Worm (Caenorhabditis elegans) whole organism, L4 larva: ENCODE results near the gene syg-1.

Source experiments
- F37D6.2 ChIP-seq: sonication (generic microtip); optimal IDR thresholded peaks from 2 replicates; lab custom pipeline; 2016; ENCODE audit warnings: mild to moderate bottlenecking, missing genetic modification characterization, missing compliant biosample characterization
- R02D3.7 ChIP-seq: fragments of 150-350 bp; sonication (generic microtip); optimal IDR thresholded peaks from 3 replicates; lab custom pipeline; 2014; ENCODE audit warnings: missing biosample characterization, missing genetic modification characterization
- Y105C5A.15 ChIP-seq: fragments of 200-800 bp; sonication (Bioruptor generic); IDR thresholded peaks from 2 replicates; pipeline ENCODE4 v1.3.6; 2022; ENCODE audit warnings: missing genetic modification characterization, missing compliant biosample characterization
- Y48G9A.11 ChIP-seq: fragments of 200-800 bp; sonication (Bioruptor generic); IDR thresholded peaks from 2 replicates; pipeline ENCODE4 v1.3.6; 2022; ENCODE audit warnings: missing genetic modification reagents, missing genetic modification characterization, missing compliant biosample characterization
- Y5F2A.4 ChIP-seq: fragments of 200-800 bp; sonication (Bioruptor generic); optimal IDR thresholded peaks from 2 replicates; lab custom pipeline; 2018; ENCODE audit warnings: mild to moderate bottlenecking, missing genetic modification characterization, missing compliant biosample characterization
- ZK546.5 ChIP-seq, 2 experiments: sonication (generic microtip); optimal IDR thresholded peaks; 2 replicates each; lab custom pipeline; 2017; ENCODE audit warnings: missing biosample characterization in 2 of 2, missing genetic modification characterization in 2 of 2
- ama-1 ChIP-seq: fragments of 150-350 bp; optimal IDR thresholded peaks from 2 replicates; lab custom pipeline; 2014; ENCODE audit warnings: inconsistent platforms, mixed read lengths
- arid-1 ChIP-seq: fragments of 200-800 bp; sonication (Bioruptor generic); conservative IDR thresholded peaks from 2 replicates; pipeline ENCODE4 v1.3.6; 2022; ENCODE audit warnings: missing genetic modification reagents, missing genetic modification characterization, missing compliant biosample characterization
- attf-4 ChIP-seq: sonication (generic microtip); optimal IDR thresholded peaks from 3 replicates; lab custom pipeline; 2017; ENCODE audit warnings: missing biosample characterization, missing genetic modification characterization
- cey-2 ChIP-seq: sonication (generic microtip); optimal IDR thresholded peaks from 3 replicates; lab custom pipeline; 2017; ENCODE audit warnings: missing genetic modification characterization, mild to moderate bottlenecking, missing compliant biosample characterization, antibody characterized with exemption, borderline replicate concordance; ENCODE audit not compliant: insufficient read depth
- daf-19 ChIP-seq: fragments of 200-800 bp; sonication (Bioruptor generic); conservative IDR thresholded peaks from 2 replicates; pipeline ENCODE4 v1.3.6; 2022; ENCODE audit warnings: missing genetic modification characterization, missing compliant biosample characterization
- dmd-6 ChIP-seq: fragments of 200-800 bp; sonication (Bioruptor generic); IDR thresholded peaks from 2 replicates; pipeline ENCODE4 v1.3.6; 2022; ENCODE audit warnings: missing genetic modification reagents, missing genetic modification characterization, missing compliant biosample characterization
- dmd-9 ChIP-seq: fragments of 200-800 bp; sonication (Bioruptor generic); IDR thresholded peaks from 2 replicates; pipeline ENCODE4 v1.3.6; 2022; ENCODE audit warnings: missing genetic modification reagents, missing genetic modification characterization, missing compliant biosample characterization
- dpl-1 ChIP-seq: fragments of 150-350 bp; optimal IDR thresholded peaks from 2 replicates; lab custom pipeline; 2014; ENCODE audit warnings: missing biosample characterization, missing genetic modification reagents, missing genetic modification characterization
- duxl-1 ChIP-seq: sonication (generic microtip); optimal IDR thresholded peaks from 2 replicates; lab custom pipeline; 2016; ENCODE audit warnings: mild to moderate bottlenecking, missing genetic modification characterization, moderate library complexity, missing compliant biosample characterization; ENCODE audit not compliant: poor library complexity
- dve-1 ChIP-seq: sonication (generic microtip); optimal IDR thresholded peaks from 2 replicates; lab custom pipeline; 2017; ENCODE audit warnings: antibody characterized with exemption, mild to moderate bottlenecking, missing genetic modification characterization, missing compliant biosample characterization; ENCODE audit not compliant: insufficient read depth
- egl-27 ChIP-seq: sonication (generic microtip); optimal IDR thresholded peaks from 3 replicates; lab custom pipeline; 2017; ENCODE audit warnings: missing biosample characterization, missing genetic modification reagents, missing genetic modification characterization
- egl-43 ChIP-seq: fragments of 200-800 bp; sonication (Bioruptor generic); IDR thresholded peaks from 2 replicates; pipeline ENCODE4 v1.3.6; 2022; ENCODE audit warnings: missing genetic modification reagents, missing genetic modification characterization, missing compliant biosample characterization
- fos-1 ChIP-seq: fragments of 150-350 bp; optimal IDR thresholded peaks from 2 replicates; lab custom pipeline; 2014; ENCODE audit warnings: missing biosample characterization, missing genetic modification characterization
- gei-8 ChIP-seq: fragments of 200-800 bp; sonication (Bioruptor generic); optimal IDR thresholded peaks from 2 replicates; lab custom pipeline; 2018; ENCODE audit warnings: mild to moderate bottlenecking, missing genetic modification characterization, missing compliant biosample characterization
- hif-1 ChIP-seq, 2 experiments: sonication (generic microtip); optimal IDR thresholded peaks; 2 replicates each; lab custom pipeline; 2016 to 2017; ENCODE audit warnings: missing compliant biosample characterization in 2 of 2, missing genetic modification characterization in 2 of 2, missing genetic modification reagents in 2 of 2, missing genotype in 2 of 2, mild to moderate bottlenecking in 1 of 2
- lin-1 ChIP-seq: fragments of 200-800 bp; sonication (Bioruptor generic); IDR thresholded peaks from 2 replicates; pipeline ENCODE4 v1.3.6; 2022; ENCODE audit warnings: missing genetic modification reagents, missing genetic modification characterization, missing compliant biosample characterization
- lin-13 ChIP-seq: fragments of 150-350 bp; optimal IDR thresholded peaks from 2 replicates; lab custom pipeline; 2014; ENCODE audit warnings: missing biosample characterization, missing genetic modification reagents, missing genetic modification characterization
- lin-15B ChIP-seq: fragments of 150-350 bp; sonication (generic microtip); optimal IDR thresholded peaks from 3 replicates; lab custom pipeline; 2014; ENCODE audit warnings: missing biosample characterization, missing genetic modification characterization
- lin-29 ChIP-seq: fragments of 200-800 bp; sonication (Bioruptor generic); IDR thresholded peaks from 2 replicates; pipeline ENCODE4 v1.3.6; 2022; ENCODE audit warnings: missing genetic modification reagents, missing genetic modification characterization, missing compliant biosample characterization
- lsy-2 ChIP-seq, 2 experiments: fragments of 150-350 bp in 1 of 2; sonication (generic microtip) in 1 of 2; optimal IDR thresholded peaks; 2 replicates each; lab custom pipeline; 2014 to 2017; ENCODE audit warnings: missing biosample characterization in 2 of 2, missing genetic modification characterization in 2 of 2
- madf-9 ChIP-seq: fragments of 200-800 bp; sonication (Bioruptor generic); conservative IDR thresholded peaks from 2 replicates; pipeline ENCODE4 v1.3.6; 2022; ENCODE audit warnings: missing genetic modification reagents, missing genetic modification characterization, missing compliant biosample characterization
- mdt-29 ChIP-seq: fragments of 200-800 bp; sonication (Bioruptor generic); IDR thresholded peaks from 2 replicates; pipeline ENCODE4 v1.3.6; 2022; ENCODE audit warnings: missing genetic modification reagents, missing genetic modification characterization, missing compliant biosample characterization
- mxl-2 ChIP-seq: fragments of 200-800 bp; sonication (Bioruptor generic); conservative IDR thresholded peaks from 2 replicates; pipeline ENCODE4 v1.3.6; 2022; ENCODE audit warnings: missing genetic modification reagents, missing genetic modification characterization, missing compliant biosample characterization
- mxl-3 ChIP-seq: fragments of 200-800 bp; sonication (Bioruptor generic); optimal IDR thresholded peaks from 2 replicates; lab custom pipeline; 2018; ENCODE audit warnings: mild to moderate bottlenecking, missing genetic modification characterization, missing compliant biosample characterization
- nhr-102 ChIP-seq: sonication (generic microtip); optimal IDR thresholded peaks from 2 replicates; lab custom pipeline; 2016; ENCODE audit warnings: mild to moderate bottlenecking, missing genetic modification characterization, moderate library complexity, missing compliant biosample characterization
- nhr-11 ChIP-seq: fragments of 150-350 bp; optimal IDR thresholded peaks from 2 replicates; lab custom pipeline; 2014; ENCODE audit warnings: missing biosample characterization, missing genetic modification characterization
- nhr-111 ChIP-seq: fragments of 200-800 bp; sonication (Bioruptor generic); optimal IDR thresholded peaks from 2 replicates; lab custom pipeline; 2018; ENCODE audit warnings: mild to moderate bottlenecking, missing genetic modification characterization, missing compliant biosample characterization
- nhr-237 ChIP-seq: sonication (generic microtip); optimal IDR thresholded peaks from 2 replicates; lab custom pipeline; 2017; ENCODE audit warnings: missing biosample characterization, missing genetic modification characterization
- nhr-25 ChIP-seq: sonication (generic microtip); optimal IDR thresholded peaks from 2 replicates; lab custom pipeline; 2017; ENCODE audit warnings: missing genetic modification characterization, mild to moderate bottlenecking, missing compliant biosample characterization, antibody characterized with exemption, moderate library complexity, borderline replicate concordance; ENCODE audit not compliant: insufficient read depth
- nhr-41 ChIP-seq: fragments of 200-800 bp; sonication (Bioruptor generic); IDR thresholded peaks from 2 replicates; pipeline ENCODE4 v1.3.6; 2022; ENCODE audit warnings: missing genetic modification reagents, missing genetic modification characterization, missing compliant biosample characterization
- nhr-6 ChIP-seq: fragments of 150-350 bp; optimal IDR thresholded peaks from 2 replicates; lab custom pipeline; 2014; ENCODE audit warnings: missing biosample characterization, missing genetic modification characterization
- nhr-76 ChIP-seq: fragments of 150-350 bp; optimal IDR thresholded peaks from 2 replicates; lab custom pipeline; 2014; ENCODE audit warnings: missing biosample characterization, missing genetic modification characterization
- pha-4 ChIP-seq, 2 experiments: fragments of 150-350 bp in 1 of 2; fragments of 200-800 bp in 1 of 2; sonication (Bioruptor generic) in 1 of 2; IDR thresholded peaks in 1 of 2; optimal IDR thresholded peaks in 1 of 2; 2 replicates each; pipeline versions ENCODE4 v1.3.6 to Lab custom; 2014 to 2022; ENCODE audit warnings: missing genetic modification characterization in 2 of 2, missing genetic modification reagents in 2 of 2, missing biosample characterization in 1 of 2, missing compliant biosample characterization in 1 of 2
- php-3 ChIP-seq: fragments of 200-800 bp; sonication (Bioruptor generic); IDR thresholded peaks from 2 replicates; pipeline ENCODE4 v1.3.6; 2022; ENCODE audit warnings: missing genetic modification reagents, missing genetic modification characterization, missing compliant biosample characterization
- rbr-2 ChIP-seq: sonication (generic microtip); optimal IDR thresholded peaks from 2 replicates; lab custom pipeline; 2016; ENCODE audit warnings: missing genotype, missing genetic modification characterization, missing compliant biosample characterization
- saeg-2 ChIP-seq: fragments of 200-800 bp; sonication (Bioruptor generic); IDR thresholded peaks from 2 replicates; pipeline ENCODE4 v1.3.6; 2022; ENCODE audit warnings: missing genetic modification reagents, missing genetic modification characterization, missing compliant biosample characterization
- sdz-12 ChIP-seq: fragments of 200-800 bp; sonication (Bioruptor generic); optimal IDR thresholded peaks from 2 replicates; lab custom pipeline; 2018; ENCODE audit warnings: mild to moderate bottlenecking, missing genetic modification characterization, missing compliant biosample characterization
- skn-1 ChIP-seq: fragments of 150-350 bp; optimal IDR thresholded peaks from 2 replicates; lab custom pipeline; 2014; ENCODE audit warnings: missing biosample characterization, missing genetic modification characterization
- snpc-1.2 ChIP-seq: fragments of 200-800 bp; sonication (Bioruptor generic); IDR thresholded peaks from 2 replicates; pipeline ENCODE4 v1.3.6; 2022; ENCODE audit warnings: missing genetic modification reagents, missing genetic modification characterization, missing compliant biosample characterization
- vab-7 ChIP-seq: fragments of 200-800 bp; sonication (Bioruptor generic); IDR thresholded peaks from 2 replicates; pipeline ENCODE4 v1.3.6; 2022; ENCODE audit warnings: missing genetic modification reagents, missing genetic modification characterization, missing compliant biosample characterization
- zag-1 ChIP-seq: fragments of 150-350 bp; optimal IDR thresholded peaks from 2 replicates; lab custom pipeline; 2014; ENCODE audit warnings: missing biosample characterization, missing genetic modification characterization
- zfp-2 ChIP-seq: sonication (generic microtip); optimal IDR thresholded peaks from 2 replicates; lab custom pipeline; 2016; ENCODE audit warnings: mild to moderate bottlenecking, missing genetic modification characterization, missing compliant biosample characterization
- zfp-3 ChIP-seq: fragments of 200-800 bp; sonication (Bioruptor generic); conservative IDR thresholded peaks from 2 replicates; pipeline ENCODE4 v1.3.6; 2022; ENCODE audit warnings: missing genetic modification reagents, missing genetic modification characterization, missing compliant biosample characterization
- zip-2 ChIP-seq: fragments of 150-350 bp; optimal IDR thresholded peaks from 2 replicates; lab custom pipeline; 2014; ENCODE audit warnings: missing biosample characterization, missing genetic modification characterization
- ztf-11 ChIP-seq: fragments of 150-350 bp; optimal IDR thresholded peaks from 2 replicates; lab custom pipeline; 2014; ENCODE audit warnings: missing biosample characterization, missing genetic modification characterization

The syg-1 gene

DNA sequence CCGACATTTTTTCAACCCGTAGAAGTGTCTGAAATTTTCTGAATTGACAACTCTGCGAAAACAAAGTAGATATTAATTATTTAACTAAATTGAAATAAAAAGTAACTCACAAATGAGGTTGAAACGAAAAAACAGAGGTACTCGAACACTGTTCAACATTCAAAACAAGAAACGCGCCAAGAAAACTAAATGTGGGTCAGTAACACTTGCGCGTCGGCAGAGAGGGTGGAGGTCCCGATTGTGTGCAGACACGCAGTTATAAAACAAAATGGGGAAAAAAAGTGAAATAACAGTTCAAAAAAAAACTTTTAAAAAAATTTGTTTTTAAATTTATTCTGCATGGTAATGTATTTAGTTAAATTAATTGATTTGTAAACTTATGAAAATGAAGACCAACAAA, 44.3 kb upstream of the syg-1 start (continued):
- no peak for TF ChIP-seq R02D3.7 (tag; lab: Kevin White, UChicago)
- TF ChIP-seq fos-1: no peak
- no peak for TF ChIP-seq gei-8 (GFP tag; lab: Kevin White, UChicago)
- TF ChIP-seq lsy-2 (tag; optimal IDR thresholded peaks at IDR 0.05; lab: Kevin White, UChicago): peak in 1 of 2 experiments; percentile 75
- TF ChIP-seq zip-2 (tag; lab: Kevin White, UChicago): no peak
- TF ChIP-seq Y105C5A.15 (GFP tag; lab: Robert Waterston, UW): no peak
- no peak for TF ChIP-seq arid-1 (GFP tag; lab: Robert Waterston, UW)
- TF ChIP-seq nhr-237: no peak
- TF ChIP-seq attf-4 (tag; lab: Kevin White, UChicago): no peak
- TF ChIP-seq nhr-41 (GFP tag; lab: Robert Waterston, UW): no peak
- peak; percentile 36 for TF ChIP-seq dve-1 (tag; lab: Kevin White, UChicago)
- TF ChIP-seq hif-1 (tag; optimal IDR thresholded peaks at IDR 0.05; lab: Kevin White, UChicago): no peak
- TF ChIP-seq F37D6.2 (tag; lab: Kevin White, UChicago): no peak
- TF ChIP-seq dpl-1 (GFP tag; lab: Kevin White, UChicago): peak; percentile 57
- no peak for TF ChIP-seq lin-1 (GFP tag; lab: Robert Waterston, UW)
- TF ChIP-seq saeg-2 (GFP tag; lab: Robert Waterston, UW): no peak
- TF ChIP-seq vab-7: no peak; the same call in 1 of the 2 replicates
- no peak for TF ChIP-seq lin-29 (GFP tag; lab: Robert Waterston, UW)
- no peak for TF ChIP-seq daf-19 (GFP tag; lab: Robert Waterston, UW)
- TF ChIP-seq dmd-6 (GFP tag; lab: Robert Waterston, UW): no peak
- TF ChIP-seq nhr-111: no peak
- TF ChIP-seq nhr-11 (tag; lab: Kevin White, UChicago): no peak
- TF ChIP-seq Y5F2A.4: no peak
- TF ChIP-seq zfp-2: no peak
- peak; percentile 59 for TF ChIP-seq rbr-2 (tag; lab: Kevin White, UChicago)
- no peak for TF ChIP-seq duxl-1
- TF ChIP-seq lin-15B (tag; lab: Kevin White, UChicago): no peak
- TF ChIP-seq dmd-9 (GFP tag; lab: Robert Waterston, UW): no peak
- no peak for TF ChIP-seq nhr-6 (tag; lab: Kevin White, UChicago)
- TF ChIP-seq mxl-2 (GFP tag; lab: Robert Waterston, UW): no peak
- no peak for TF ChIP-seq cey-2
- TF ChIP-seq nhr-76 (tag; lab: Kevin White, UChicago): no peak
- no peak for TF ChIP-seq lin-13 (GFP tag; lab: Kevin White, UChicago)
- TF ChIP-seq php-3 (GFP tag; lab: Robert Waterston, UW): no peak
- TF ChIP-seq ama-1 (lab: Kevin White, UChicago): no peak
- TF ChIP-seq madf-9 (GFP tag; lab: Robert Waterston, UW): no peak
- no peak for TF ChIP-seq Y48G9A.11
- peak; percentile 1 for TF ChIP-seq nhr-102 (tag; lab: Kevin White, UChicago)
- TF ChIP-seq pha-4 (GFP tag; IDR thresholded peaks at IDR 0.05; lab: Robert Waterston, UW): 0 out of 2 replicates have a peak, but pooled peaks have one; percentile 24
- no peak for TF ChIP-seq pha-4 (tag; optimal IDR thresholded peaks at IDR 0.05; lab: Kevin White, UChicago)
- no peak for TF ChIP-seq snpc-1.2 (GFP tag; lab: Robert Waterston, UW)
- no peak for TF ChIP-seq ztf-11 (tag; lab: Kevin White, UChicago)
- no peak for TF ChIP-seq zfp-3 (GFP tag; lab: Robert Waterston, UW)
- TF ChIP-seq egl-27: no peak
- no peak for TF ChIP-seq mxl-3 (GFP tag; lab: Kevin White, UChicago)
- peak; percentile 6 for TF ChIP-seq nhr-25 (tag; lab: Kevin White, UChicago)
- no peak for TF ChIP-seq ZK546.5 (tag; optimal IDR thresholded peaks at IDR 0.05; lab: Kevin White, UChicago)
- TF ChIP-seq zag-1: no peak
- no peak for TF ChIP-seq mdt-29 (GFP tag; lab: Robert Waterston, UW)
- no peak for TF ChIP-seq sdz-12
- no peak for TF ChIP-seq skn-1
- no peak for TF ChIP-seq egl-43 (GFP tag; lab: Robert Waterston, UW)
